Worm (Caenorhabditis elegans): ENCODE data around the gene Y55B1AR.4.

DNA sequence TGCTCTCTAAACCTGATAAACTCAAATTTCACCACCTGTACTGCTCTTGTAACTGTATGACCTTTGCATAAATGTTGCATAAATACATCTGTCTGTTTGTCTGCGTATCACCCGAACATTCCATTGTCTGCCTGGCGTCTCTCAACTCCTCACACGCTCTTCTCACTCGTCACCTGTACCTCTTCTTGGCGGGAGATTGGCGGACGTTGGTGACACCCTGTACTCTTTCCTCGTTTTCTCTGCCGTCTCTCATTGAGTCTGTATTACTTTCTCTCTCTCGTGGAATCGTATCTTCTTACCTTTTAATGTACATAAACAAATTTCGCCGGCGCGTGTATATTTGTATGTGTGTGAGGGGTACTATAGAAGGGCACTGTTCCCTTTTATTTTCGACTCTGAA lies 46.5 kb downstream of the Y55B1AR.4 start:
- no peak for TF ChIP-seq dpl-1 (GFP tag; optimal IDR thresholded peaks at IDR 0.05)
- no peak for TF ChIP-seq atf-7 (tag; optimal IDR thresholded peaks at IDR 0.05)
- no peak for TF ChIP-seq let-526 (GFP tag; IDR thresholded peaks at IDR 0.05)
- TF ChIP-seq F39B2.1 (GFP tag; IDR thresholded peaks at IDR 0.05): no peak
- no peak for TF ChIP-seq cebp-1 (GFP tag; IDR thresholded peaks at IDR 0.05)
- TF ChIP-seq cebp-1 (tag; optimal IDR thresholded peaks at IDR 0.05): no peak
- no peak for TF ChIP-seq nhr-90 (tag; optimal IDR thresholded peaks at IDR 0.05)
